Worm (Caenorhabditis elegans): ENCODE measurements around the gene mrck-1.
A peak's percentile ranks its signal among the peaks of the same experiment; 100 is the strongest.

The mrck-1 gene

ce11 chrV:6238347-6238746, 28.7 kb downstream of the mrck-1 start:
- TF ChIP-seq sma-3 (GFP tag; optimal IDR thresholded peaks at IDR 0.05) (peak; percentile 73), egl-27 (tag; optimal IDR thresholded peaks at IDR 0.05) (peak; percentile 2), nhr-21 (tag; optimal IDR thresholded peaks at IDR 0.05) (peak; percentile 38), sma-9 (GFP tag; optimal IDR thresholded peaks at IDR 0.05) (peak; percentile 90), sma-9 (tag; optimal IDR thresholded peaks at IDR 0.05) (no peak), nhr-129 (tag; optimal IDR thresholded peaks at IDR 0.05) (peak; percentile 2), ceh-82 (tag; optimal IDR thresholded peaks at IDR 0.05) (no peak), Y55F3AM.14 (GFP tag; optimal IDR thresholded peaks at IDR 0.05) (no peak), unc-55 (GFP tag; optimal IDR thresholded peaks at IDR 0.05) (no peak), nhr-25 (tag; optimal IDR thresholded peaks at IDR 0.05) (peak; percentile 18)

ce11 chrV:6234876-6235275, 32.2 kb downstream of the mrck-1 start, which contains the start of gene K08B12.3:
Gene K08B12.3 (plus strand): TSS chrV:6235176.
- TF ChIP-seq unc-62 (GFP tag; optimal IDR thresholded peaks at IDR 0.05), result no peak
- peak; percentile 32 for TF ChIP-seq unc-55 (GFP tag; optimal IDR thresholded peaks at IDR 0.05)

- TF ChIP-seq nhr-25 (tag; optimal IDR thresholded peaks at IDR 0.05) (peak; percentile 15), lsy-2 (tag; optimal IDR thresholded peaks at IDR 0.05) (no peak), gmeb-1 (tag; optimal IDR thresholded peaks at IDR 0.05) (no peak)
Observed at ce11 chrV:6233952-6234351, 33.1 kb downstream of the mrck-1 start.

ce11 chrV:6232886-6233285, 34.2 kb downstream of the mrck-1 start:
- TF ChIP-seq sem-4 (tag; optimal IDR thresholded peaks at IDR 0.05) (peak; percentile 63), F13H6.1 (tag; optimal IDR thresholded peaks at IDR 0.05) (peak; percentile 5), lsy-2 (tag; optimal IDR thresholded peaks at IDR 0.05) (peak in 1 of 2 experiments; percentile 42), nhr-23 (tag; optimal IDR thresholded peaks at IDR 0.05) (no peak), ztf-11 (tag; optimal IDR thresholded peaks at IDR 0.05) (no peak), nhr-129 (tag; optimal IDR thresholded peaks at IDR 0.05) (peak; percentile 28), unc-55 (GFP tag; optimal IDR thresholded peaks at IDR 0.05) (peak; percentile 24), lin-13 (GFP tag; optimal IDR thresholded peaks at IDR 0.05) (no peak), nhr-25 (tag; optimal IDR thresholded peaks at IDR 0.05) (peak; percentile 12), nhr-6 (tag; optimal IDR thresholded peaks at IDR 0.05) (no peak)

ce11 chrV:6231902-6232340, 35.2 kb downstream of the mrck-1 start:
- TF ChIP-seq R02D3.7 (tag; optimal IDR thresholded peaks at IDR 0.05) (no peak), mbf-1 (tag; optimal IDR thresholded peaks at IDR 0.05) (no peak), elt-1 (tag; optimal IDR thresholded peaks at IDR 0.05) (no peak), nhr-25 (tag; optimal IDR thresholded peaks at IDR 0.05) (peak; percentile 31), lsy-2 (tag; optimal IDR thresholded peaks at IDR 0.05) (peak in 1 of 2 experiments; percentile 33), nhr-6 (tag; optimal IDR thresholded peaks at IDR 0.05) (peak; percentile 7), peb-1 (tag; optimal IDR thresholded peaks at IDR 0.05) (no peak), nhr-129 (tag; optimal IDR thresholded peaks at IDR 0.05) (peak; percentile 75), C34F6.9 (tag; optimal IDR thresholded peaks at IDR 0.05) (peak; percentile 1), sma-9 (GFP tag; optimal IDR thresholded peaks at IDR 0.05) (peak; percentile 7), sma-9 (tag; optimal IDR thresholded peaks at IDR 0.05) (no peak), ztf-4 (tag; optimal IDR thresholded peaks at IDR 0.05) (no peak)

ce11 chrV:6230629-6231229, 36.4 kb downstream of the mrck-1 start:
- peak; percentile 12 for TF ChIP-seq F13H6.1 (tag; optimal IDR thresholded peaks at IDR 0.05)
- no peak for TF ChIP-seq egl-27 (tag; optimal IDR thresholded peaks at IDR 0.05)
- peak; percentile 19 for TF ChIP-seq crh-2 (tag; optimal IDR thresholded peaks at IDR 0.05)
- no peak for TF ChIP-seq nhr-23 (tag; optimal IDR thresholded peaks at IDR 0.05)
- no peak for TF ChIP-seq blmp-1 (tag; optimal IDR thresholded peaks at IDR 0.05; ENCODE audit: insufficient read depth)
- TF ChIP-seq fos-1 (tag; optimal IDR thresholded peaks at IDR 0.05), result peak; percentile 10
- TF ChIP-seq lsy-2 (tag; optimal IDR thresholded peaks at IDR 0.05), result peak in 1 of 2 experiments; percentile 9
- TF ChIP-seq nhr-25 (tag; optimal IDR thresholded peaks at IDR 0.05), result peak; percentile 10
- no peak for TF ChIP-seq lin-39 (tag; optimal IDR thresholded peaks at IDR 0.05)
- peak; percentile 14 for TF ChIP-seq gmeb-1 (tag; optimal IDR thresholded peaks at IDR 0.05)
- no peak for TF ChIP-seq nhr-11 (tag; optimal IDR thresholded peaks at IDR 0.05)
- no peak for TF ChIP-seq unc-62 (GFP tag; optimal IDR thresholded peaks at IDR 0.05)
- no peak for TF ChIP-seq lin-13 (GFP tag; optimal IDR thresholded peaks at IDR 0.05)
- TF ChIP-seq elt-3 (tag; optimal IDR thresholded peaks at IDR 0.05), result no peak
- peak; percentile 48 for TF ChIP-seq sma-9 (GFP tag; optimal IDR thresholded peaks at IDR 0.05)
- no peak for TF ChIP-seq sma-9 (tag; optimal IDR thresholded peaks at IDR 0.05)
- TF ChIP-seq unc-39 (tag; optimal IDR thresholded peaks at IDR 0.05), result no peak

Data from whole organism, L2 larva.